Worm (Caenorhabditis elegans): ENCODE measurements around the gene srh-149.
"Not testable (repeated sequence)": the region's sequence is repeated elsewhere in the genome, so short reads cannot be mapped to it uniquely, and the experiment has no call there.

The srh-149 gene

DNA sequence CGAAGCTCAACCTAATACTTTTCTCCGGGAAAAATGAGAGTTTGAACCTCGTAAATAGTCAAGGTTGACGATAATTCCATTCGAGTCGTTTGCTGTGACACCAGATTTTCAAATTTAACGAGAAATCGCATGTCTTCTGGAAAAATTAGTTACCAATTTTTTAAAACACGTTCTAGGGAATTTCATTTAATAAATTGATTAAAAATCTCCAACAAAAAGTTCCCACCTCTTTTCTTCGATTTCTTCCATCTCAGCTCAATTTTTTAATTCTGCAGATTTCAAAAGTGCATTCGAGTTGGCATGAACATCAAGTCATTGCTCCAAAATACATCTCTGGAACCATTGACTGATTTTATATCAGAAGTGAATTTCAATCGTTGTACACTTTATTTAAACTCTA is 29.0 kb downstream of the srh-149 start, which contains the start of gene nhr-282:
TSS of gene nhr-282 (plus strand) at position 301 of the 400 bp plus-strand sequence.
- TF ChIP-seq zip-11 (GFP tag; IDR thresholded peaks at IDR 0.05); gei-8 (GFP tag; optimal IDR thresholded peaks at IDR 0.05); zfp-2 (tag; optimal IDR thresholded peaks at IDR 0.05): not testable (repeated sequence)

DNA sequence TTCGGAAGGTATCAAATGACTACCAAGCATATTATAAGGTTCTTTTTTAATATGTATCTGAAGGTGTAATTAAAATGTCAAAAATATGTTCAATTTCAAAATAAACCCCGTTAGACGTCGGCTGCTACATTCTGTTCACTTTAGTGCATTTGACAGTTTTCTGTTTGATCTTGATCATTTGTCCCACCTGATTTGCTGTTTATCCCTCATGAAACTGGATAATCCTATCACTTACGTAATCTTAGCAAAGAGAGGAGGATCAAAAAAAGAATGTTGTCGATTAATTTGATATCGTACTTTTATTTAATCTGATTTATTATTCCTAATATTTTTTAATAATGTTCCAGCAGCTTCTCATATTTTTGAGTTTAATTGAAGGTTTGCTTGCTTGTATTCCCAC is 30.5 kb downstream of the srh-149 start, which contains the start of gene F54B8.1:
TSS of gene F54B8.1 (plus strand) at position 301 of the 400 bp plus-strand sequence.
- TF ChIP-seq F44E2.7 (GFP tag; IDR thresholded peaks at IDR 0.05) (no peak), arid-1 (GFP tag; conservative IDR thresholded peaks at IDR 0.05) (no peak), jun-1 (tag; optimal IDR thresholded peaks at IDR 0.05) (no peak), daf-19 (GFP tag; conservative IDR thresholded peaks at IDR 0.05) (no peak), fkh-10 (GFP tag; optimal IDR thresholded peaks at IDR 0.05) (no peak), dmd-9 (GFP tag; IDR thresholded peaks at IDR 0.05) (no peak), nhr-41 (GFP tag; IDR thresholded peaks at IDR 0.05) (no peak)

ce11 chrV:15809543-15809942 is 31.5 kb downstream of the srh-149 start, which contains the start of gene srsx-36:
Gene srsx-36, minus strand, starts transcription at chrV:15809643.
- TF ChIP-seq arid-1 (GFP tag; conservative IDR thresholded peaks at IDR 0.05), result no peak
- no peak for TF ChIP-seq zip-11 (GFP tag; IDR thresholded peaks at IDR 0.05)
- TF ChIP-seq nhr-25 (tag; optimal IDR thresholded peaks at IDR 0.05; ENCODE audit: borderline replicate concordance, insufficient read depth), result no peak
- TF ChIP-seq ceh-62 (tag; optimal IDR thresholded peaks at IDR 0.05), result no peak
- TF ChIP-seq nhr-76 (tag; optimal IDR thresholded peaks at IDR 0.05), result no peak
- no peak for TF ChIP-seq nhr-6 (tag; optimal IDR thresholded peaks at IDR 0.05)
- TF ChIP-seq lin-39 (tag; optimal IDR thresholded peaks at IDR 0.05), result no peak

ce11 chrV:15807420-15807819 is 33.6 kb downstream of the srh-149 start, which contains the start of gene srsx-38:
Gene srsx-38, minus strand, starts transcription at chrV:15807520.
- not testable (repeated sequence) for TF ChIP-seq Y5F2A.4 (GFP tag; optimal IDR thresholded peaks at IDR 0.05); duxl-1 (tag; optimal IDR thresholded peaks at IDR 0.05; ENCODE audit: poor library complexity); F49E8.2 (tag; optimal IDR thresholded peaks at IDR 0.05; ENCODE audit: borderline replicate concordance)

ce11 chrV:15803748-15804147 is 37.2 kb downstream of the srh-149 start, which contains the start of gene T26E4.18:
Gene T26E4.18, minus strand, starts transcription at chrV:15803848.
- not testable (repeated sequence) for TF ChIP-seq T20F7.1 (GFP tag; optimal IDR thresholded peaks at IDR 0.05); lin-29 (GFP tag; IDR thresholded peaks at IDR 0.05); ceh-32 (tag; optimal IDR thresholded peaks at IDR 0.05; ENCODE audit: poor library complexity)

ce11 chrV:15803079-15803478 is 37.9 kb downstream of the srh-149 start, which contains the start of gene srd-27:
Gene srd-27, plus strand, starts transcription at chrV:15803379.
- TF ChIP-seq pha-4 (GFP tag; IDR thresholded peaks at IDR 0.05); pha-4 (tag; optimal IDR thresholded peaks at IDR 0.05); lir-3 (tag; optimal IDR thresholded peaks at IDR 0.05); Y75B8A.6 (GFP tag; IDR thresholded peaks at IDR 0.05): not testable (repeated sequence)

DNA sequence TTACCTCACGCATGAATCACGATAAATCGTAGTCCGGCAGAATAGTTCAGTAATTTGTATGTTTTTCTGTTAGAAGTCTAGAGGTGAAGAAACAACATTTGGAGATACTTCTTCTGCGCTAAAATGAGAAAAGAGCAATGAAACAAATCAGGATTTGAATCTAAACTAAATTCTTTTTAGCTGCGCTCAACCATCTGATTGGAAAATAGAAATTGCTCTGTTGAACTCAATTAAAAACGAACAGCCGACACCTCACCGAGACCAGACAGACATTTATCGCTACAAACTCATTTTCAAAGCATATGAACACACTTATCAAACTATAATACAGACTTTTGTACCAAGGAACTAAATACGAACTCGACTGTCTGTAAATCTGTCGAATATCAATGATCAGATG is 38.4 kb downstream of the srh-149 start, which contains the start of gene T26E4.9:
TSS of gene T26E4.9 (minus strand) at position 101 of the 400 bp plus-strand sequence.
- not testable (repeated sequence) for TF ChIP-seq mxl-3 (GFP tag; optimal IDR thresholded peaks at IDR 0.05); F49E8.2 (tag; optimal IDR thresholded peaks at IDR 0.05; ENCODE audit: borderline replicate concordance); F10B5.3 (tag; optimal IDR thresholded peaks at IDR 0.05)

Data from whole organism, L4 larva.